Worm (Caenorhabditis elegans): ENCODE measurements around the gene K10B2.4.

Gene K10B2.4

DNA sequence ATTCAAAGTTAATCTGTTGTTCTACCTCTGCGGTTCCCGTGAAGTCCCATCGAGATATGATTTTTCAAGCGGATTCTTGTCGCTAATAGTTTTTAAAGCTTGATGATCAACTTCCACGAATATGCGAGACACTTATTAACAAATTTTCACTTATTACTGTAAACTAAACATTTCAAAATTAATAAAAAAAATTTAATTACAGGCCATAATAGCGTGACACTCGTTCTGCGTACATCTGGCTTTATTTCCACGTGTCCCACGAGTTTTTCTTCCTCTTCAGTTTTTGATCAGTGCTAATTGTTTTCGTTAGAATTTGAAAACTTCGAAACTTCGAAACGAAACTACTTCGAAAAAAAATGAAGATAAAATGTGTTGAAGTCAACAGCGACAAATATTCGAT, 40.9 kb upstream of the K10B2.4 start, which contains the start of gene btb-2:
Gene btb-2 (plus strand): TSS at position 301 of the 400 bp plus-strand sequence.
- no peak for TF ChIP-seq Y56A3A.18 (GFP tag; IDR thresholded peaks at IDR 0.05)
- TF ChIP-seq dox-1 (GFP tag; IDR thresholded peaks at IDR 0.05): no peak
- no peak for TF ChIP-seq tlf-1 (GFP tag; optimal IDR thresholded peaks at IDR 0.05)
- no peak for TF ChIP-seq aptf-3 (GFP tag; IDR thresholded peaks at IDR 0.05)
- TF ChIP-seq madf-8 (GFP tag; conservative IDR thresholded peaks at IDR 0.05): no peak
- no peak for TF ChIP-seq madf-6 (GFP tag; IDR thresholded peaks at IDR 0.05)
- no peak for TF ChIP-seq snpc-4 (GFP tag; optimal IDR thresholded peaks at IDR 0.05)
- no peak for TF ChIP-seq snpc-4 (tag; optimal IDR thresholded peaks at IDR 0.05)
- no peak for TF ChIP-seq zfh-2 (GFP tag; conservative IDR thresholded peaks at IDR 0.05)
- TF ChIP-seq F55B11.4 (tag; optimal IDR thresholded peaks at IDR 0.05; ENCODE audit: borderline replicate concordance, insufficient read depth): no peak
- no peak for TF ChIP-seq atf-7 (tag; optimal IDR thresholded peaks at IDR 0.05)

DNA sequence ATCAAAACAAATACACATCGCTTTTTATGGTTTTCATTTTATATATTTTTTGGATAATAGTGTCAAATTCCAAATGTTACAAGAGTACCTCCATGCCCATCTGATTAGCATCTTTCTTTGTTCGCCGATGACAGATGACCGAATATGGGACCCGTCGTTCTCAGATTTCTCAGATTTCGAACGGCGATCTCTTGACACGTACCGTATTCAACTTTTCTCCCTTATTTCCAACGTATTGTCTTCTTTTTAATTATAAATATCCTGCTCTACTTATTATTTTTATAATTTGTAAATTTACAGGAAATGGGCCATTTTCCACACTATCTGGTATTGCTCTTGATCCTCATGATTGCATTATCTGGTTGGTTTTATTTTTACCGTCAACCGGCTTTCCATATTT, 37.6 kb upstream of the K10B2.4 start, which contains the start of gene zig-10:
Gene zig-10 (plus strand): TSS at position 301 of the 400 bp plus-strand sequence.
- TF ChIP-seq zim-3 (tag; optimal IDR thresholded peaks at IDR 0.05) (no peak), madf-3 (GFP tag; IDR thresholded peaks at IDR 0.05) (no peak), ekl-4 (GFP tag; IDR thresholded peaks at IDR 0.05) (no peak), hmg-20 (GFP tag; IDR thresholded peaks at IDR 0.05) (no peak), B0336.3 (GFP tag; IDR thresholded peaks at IDR 0.05) (no peak), bed-2 (GFP tag; IDR thresholded peaks at IDR 0.05) (no peak), lin-26 (GFP tag; IDR thresholded peaks at IDR 0.05) (no peak), ceh-100 (GFP tag; IDR thresholded peaks at IDR 0.05) (no peak), nhr-80 (tag; optimal IDR thresholded peaks at IDR 0.05) (no peak), ccch-3 (GFP tag; optimal IDR thresholded peaks at IDR 0.05) (no peak)

DNA sequence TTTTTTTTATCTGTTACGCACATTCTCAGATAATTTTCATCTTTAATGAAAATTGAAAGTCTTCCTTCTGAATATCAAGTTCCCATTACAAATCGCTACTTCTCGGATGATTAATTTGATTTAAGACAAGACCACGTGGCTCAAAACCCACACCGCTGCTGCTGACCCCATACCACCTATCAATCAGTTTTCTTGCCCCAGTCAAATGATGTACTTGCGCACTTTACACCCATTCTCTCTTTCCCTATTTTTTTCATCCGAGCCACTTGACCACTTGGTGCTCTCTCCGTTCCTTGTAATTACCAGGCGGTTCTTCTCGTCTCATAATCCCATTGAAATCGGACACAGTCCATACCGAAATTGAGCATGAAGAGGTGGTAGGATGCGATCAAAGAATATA, 33.3 kb upstream of the K10B2.4 start:
- TF ChIP-seq lag-1 (GFP tag; IDR thresholded peaks at IDR 0.05) (no peak), ccch-3 (GFP tag; optimal IDR thresholded peaks at IDR 0.05) (no peak), efl-1 (GFP tag; optimal IDR thresholded peaks at IDR 0.05) (no peak), dox-1 (GFP tag; IDR thresholded peaks at IDR 0.05) (no peak), hsf-1 (GFP tag; IDR thresholded peaks at IDR 0.05) (no peak)

DNA sequence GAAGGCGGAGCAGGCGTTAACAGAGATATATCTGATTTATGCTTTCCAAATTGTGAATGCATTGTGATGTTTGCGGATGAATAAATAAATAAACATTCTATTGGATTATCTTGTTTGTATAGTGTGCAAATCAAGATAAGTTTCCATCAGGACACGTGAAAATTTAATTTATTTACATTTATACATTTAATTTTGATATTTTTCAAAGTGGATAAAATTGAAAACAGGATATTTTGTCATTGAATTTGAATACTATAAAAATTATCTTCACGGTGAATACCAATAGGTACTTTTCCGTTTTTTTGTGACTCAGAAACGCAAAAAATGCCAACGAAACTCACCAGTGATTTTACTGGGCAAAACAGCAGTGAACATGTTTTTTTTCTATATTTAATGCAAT, 30.4 kb upstream of the K10B2.4 start, which contains the start of gene F58F12.3:
Gene F58F12.3 (minus strand): TSS at position 101 of the 400 bp plus-strand sequence.
- TF ChIP-seq unc-130 (GFP tag; optimal IDR thresholded peaks at IDR 0.05) (no peak), lsl-1 (GFP tag; optimal IDR thresholded peaks at IDR 0.05) (no peak), T07F8.4 (tag; optimal IDR thresholded peaks at IDR 0.05) (no peak), Y67H2A.10 (GFP tag; conservative IDR thresholded peaks at IDR 0.05) (no peak)

DNA sequence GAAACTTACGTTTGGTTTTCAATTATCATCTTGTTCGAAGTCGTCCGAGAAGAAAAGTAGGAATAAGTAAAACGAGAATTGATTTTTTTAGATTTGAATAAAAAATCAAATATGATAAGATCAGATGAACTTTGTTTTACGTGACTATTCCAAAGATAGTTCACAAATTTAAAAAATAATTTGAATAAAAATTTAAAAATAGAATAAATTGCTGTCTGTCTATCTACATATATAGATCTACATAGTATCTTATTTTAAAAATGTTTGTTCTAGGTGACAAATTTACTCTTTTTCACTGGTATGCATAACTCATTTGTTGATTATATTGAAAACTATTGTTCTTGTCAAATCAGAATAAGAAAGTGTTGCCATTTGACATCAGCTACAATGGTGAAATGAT, 27.2 kb upstream of the K10B2.4 start, which contains the start of gene F58F12.2:
Gene F58F12.2 (minus strand): TSS at position 101 of the 400 bp plus-strand sequence.
- no peak for TF ChIP-seq pbrm-1 (GFP tag; IDR thresholded peaks at IDR 0.05)
- TF ChIP-seq rec-8 (tag; optimal IDR thresholded peaks at IDR 0.05): no peak
- TF ChIP-seq zfh-2 (GFP tag; conservative IDR thresholded peaks at IDR 0.05): no peak
- no peak for TF ChIP-seq fkh-3 (tag; optimal IDR thresholded peaks at IDR 0.05)
- TF ChIP-seq hmg-1.2 (GFP tag; IDR thresholded peaks at IDR 0.05): no peak
- TF ChIP-seq zim-3 (tag; optimal IDR thresholded peaks at IDR 0.05): no peak
- no peak for TF ChIP-seq hrde-1 (tag; optimal IDR thresholded peaks at IDR 0.05; ENCODE audit: borderline replicate concordance)
- TF ChIP-seq tbx-9 (tag; optimal IDR thresholded peaks at IDR 0.05; ENCODE audit: borderline replicate concordance): no peak
- TF ChIP-seq aptf-2 (GFP tag; conservative IDR thresholded peaks at IDR 0.05): no peak
- no peak for TF ChIP-seq ceh-100 (GFP tag; IDR thresholded peaks at IDR 0.05)
- no peak for TF ChIP-seq let-607 (tag; optimal IDR thresholded peaks at IDR 0.05)
- TF ChIP-seq tbp1 (GFP tag; optimal IDR thresholded peaks at IDR 0.05): no peak
- TF ChIP-seq efl-1 (GFP tag; optimal IDR thresholded peaks at IDR 0.05): no peak
- no peak for TF ChIP-seq F52B5.7 (tag; optimal IDR thresholded peaks at IDR 0.05)
- no peak for TF ChIP-seq lin-40 (tag; optimal IDR thresholded peaks at IDR 0.05)
